Fruit fly (Drosophila melanogaster): ENCODE data around the gene Dph5.

Gene Dph5

dm6 chr3R:22618280-22618679 is 35.3 kb upstream of the Dph5 start, which contains the start of gene mRpL45:
mRpL45 (plus strand) TSS chr3R:22618492.
- TF ChIP-seq Hnf4 (GFP tag; optimal IDR thresholded peaks at IDR 0.05) = no peak
- TF ChIP-seq rgr (GFP tag; optimal IDR thresholded peaks at IDR 0.05) = no peak
- no peak for TF ChIP-seq Myc (optimal IDR thresholded peaks at IDR 0.05)
- no peak for TF ChIP-seq Sp1 (GFP tag; optimal IDR thresholded peaks at IDR 0.05)
- TF ChIP-seq OdsH (GFP tag; optimal IDR thresholded peaks at IDR 0.05) = no peak
- TF ChIP-seq Jra (GFP tag; optimal IDR thresholded peaks at IDR 0.05) = no peak
- TF ChIP-seq foxo (GFP tag; optimal IDR thresholded peaks at IDR 0.05) = no peak
- TF ChIP-seq dsf (GFP tag; optimal IDR thresholded peaks at IDR 0.05; ENCODE audit: borderline replicate concordance) = no peak
- TF ChIP-seq dmrt93B (GFP tag; optimal IDR thresholded peaks at IDR 0.05) = no peak
- TF ChIP-seq CrebA (GFP tag; optimal IDR thresholded peaks at IDR 0.05; ENCODE audit: borderline replicate concordance) = no peak
- TF ChIP-seq dl (GFP tag; optimal IDR thresholded peaks at IDR 0.05; ENCODE audit: insufficient read depth in 1 of 2, partially characterized antibody in 2 of 2) = no peak
- TF ChIP-seq sv (GFP tag; optimal IDR thresholded peaks at IDR 0.05) = no peak
- no peak for TF ChIP-seq N (GFP tag; optimal IDR thresholded peaks at IDR 0.05)
- no peak for TF ChIP-seq CG9705 (GFP tag; optimal IDR thresholded peaks at IDR 0.05)

DNA sequence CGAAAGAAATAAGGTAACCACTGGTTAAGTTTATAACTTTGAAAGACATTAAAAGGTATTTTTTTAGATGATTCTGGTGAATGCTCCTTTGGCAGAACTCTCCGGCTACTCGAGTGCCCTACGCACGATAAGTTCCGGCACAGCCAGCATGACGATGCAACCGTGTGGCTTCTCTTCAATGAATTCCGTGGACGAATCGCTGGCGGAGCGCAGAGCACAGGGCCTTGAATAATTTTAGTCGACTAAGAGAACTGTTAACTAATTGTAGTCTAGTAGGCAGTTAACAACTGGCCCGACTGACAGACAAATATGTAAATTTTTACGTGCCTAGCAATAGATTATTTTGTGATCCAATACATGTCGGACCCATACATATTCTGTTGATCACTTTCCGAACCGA is 33.2 kb upstream of the Dph5 start, which contains the start of gene CG31161:
CG31161 (plus strand) TSS at position 301 of the 400 bp plus-strand sequence.
- TF ChIP-seq OdsH (GFP tag; optimal IDR thresholded peaks at IDR 0.05) = no peak
- no peak for TF ChIP-seq rgr (GFP tag; optimal IDR thresholded peaks at IDR 0.05)
- TF ChIP-seq tai (GFP tag; optimal IDR thresholded peaks at IDR 0.05) = no peak
- no peak for TF ChIP-seq N (GFP tag; optimal IDR thresholded peaks at IDR 0.05)
- no peak for TF ChIP-seq CrebA (GFP tag; optimal IDR thresholded peaks at IDR 0.05; ENCODE audit: borderline replicate concordance)
- TF ChIP-seq CG32264 (GFP tag; optimal IDR thresholded peaks at IDR 0.05) = no peak
- no peak for TF ChIP-seq foxo (GFP tag; optimal IDR thresholded peaks at IDR 0.05)
- TF ChIP-seq pan (optimal IDR thresholded peaks at IDR 0.05) = no peak
- TF ChIP-seq Hr83 (GFP tag; optimal IDR thresholded peaks at IDR 0.05; ENCODE audit: poor library complexity, severe bottlenecking) = no peak
- no peak for TF ChIP-seq Hnf4 (GFP tag; optimal IDR thresholded peaks at IDR 0.05)
- TF ChIP-seq sage (GFP tag; optimal IDR thresholded peaks at IDR 0.05) = no peak
- TF ChIP-seq HLH106 (tag; optimal IDR thresholded peaks at IDR 0.05) = no peak
- no peak for TF ChIP-seq GATAd (GFP tag; optimal IDR thresholded peaks at IDR 0.05)
- no peak for TF ChIP-seq Myc (optimal IDR thresholded peaks at IDR 0.05)
- no peak for TF ChIP-seq dl (GFP tag; optimal IDR thresholded peaks at IDR 0.05; ENCODE audit: insufficient read depth in 1 of 2, partially characterized antibody in 2 of 2)
- TF ChIP-seq lola (GFP tag; optimal IDR thresholded peaks at IDR 0.05) = no peak

- TF ChIP-seq GATAd (GFP tag; optimal IDR thresholded peaks at IDR 0.05) (no peak), HLH106 (tag; optimal IDR thresholded peaks at IDR 0.05) (no peak), usp (GFP tag; optimal IDR thresholded peaks at IDR 0.05) (no peak), woc (GFP tag; optimal IDR thresholded peaks at IDR 0.05) (no peak), rgr (GFP tag; optimal IDR thresholded peaks at IDR 0.05) (no peak), Hr78 (GFP tag; optimal IDR thresholded peaks at IDR 0.05) (no peak), N (GFP tag; optimal IDR thresholded peaks at IDR 0.05) (no peak), pan (optimal IDR thresholded peaks at IDR 0.05) (no peak), lola (GFP tag; optimal IDR thresholded peaks at IDR 0.05) (no peak), Dif (GFP tag; optimal IDR thresholded peaks at IDR 0.05; ENCODE audit: partially characterized antibody) (no peak), Abd-B (GFP tag; optimal IDR thresholded peaks at IDR 0.05) (no peak), Vsx2 (GFP tag; optimal IDR thresholded peaks at IDR 0.05; ENCODE audit: partially characterized antibody) (no peak), CG32264 (GFP tag; optimal IDR thresholded peaks at IDR 0.05) (no peak), Sp1 (GFP tag; optimal IDR thresholded peaks at IDR 0.05) (no peak), dmrt93B (GFP tag; optimal IDR thresholded peaks at IDR 0.05) (no peak), fru (GFP tag; optimal IDR thresholded peaks at IDR 0.05) (no peak), jim (GFP tag; optimal IDR thresholded peaks at IDR 0.05) (no peak), dl (GFP tag; optimal IDR thresholded peaks at IDR 0.05; ENCODE audit: insufficient read depth in 1 of 2, partially characterized antibody in 2 of 2) (no peak), Myc (optimal IDR thresholded peaks at IDR 0.05) (no peak), Jra (GFP tag; optimal IDR thresholded peaks at IDR 0.05) (no peak)
Observed at dm6 chr3R:22613448-22613847, 30.4 kb upstream of the Dph5 start, which contains the start of the genes CG31156 and mRRF2. CG31156 (minus strand) TSS chr3R:22613656. mRRF2 (plus strand) TSS chr3R:22613686.

DNA sequence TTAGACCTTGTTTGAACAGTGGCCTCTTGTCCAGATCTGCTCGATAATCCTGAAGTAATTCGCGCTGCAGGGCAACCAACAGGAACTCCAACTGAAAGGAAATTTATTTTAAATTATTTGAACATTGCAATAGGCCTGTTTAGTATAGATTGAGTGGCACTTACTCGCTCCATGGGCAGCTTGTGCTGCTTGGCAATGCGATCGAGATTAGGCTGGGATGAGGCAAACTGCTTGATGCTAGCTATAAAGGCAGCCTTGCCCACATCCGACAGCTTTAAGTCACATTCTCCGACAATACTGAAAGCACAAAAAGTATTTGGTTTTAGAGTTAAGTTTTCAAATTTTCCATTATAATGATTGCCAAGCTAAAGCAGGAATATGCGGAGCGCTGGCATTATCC is 26.2 kb upstream of the Dph5 start, which contains the start of gene CG13843:
CG13843 (plus strand) TSS at position 301 of the 400 bp plus-strand sequence.
- TF ChIP-seq ey (GFP tag; optimal IDR thresholded peaks at IDR 0.05) = no peak
- no peak for TF ChIP-seq dsf (GFP tag; optimal IDR thresholded peaks at IDR 0.05; ENCODE audit: borderline replicate concordance)
- no peak for TF ChIP-seq Hnf4 (GFP tag; optimal IDR thresholded peaks at IDR 0.05)
- no peak for TF ChIP-seq Rel (GFP tag; optimal IDR thresholded peaks at IDR 0.05)
- TF ChIP-seq Rel (tag; optimal IDR thresholded peaks at IDR 0.05) = no peak
- TF ChIP-seq CrebA (GFP tag; optimal IDR thresholded peaks at IDR 0.05; ENCODE audit: borderline replicate concordance) = no peak
- no peak for TF ChIP-seq lola (GFP tag; optimal IDR thresholded peaks at IDR 0.05)
- no peak for TF ChIP-seq dl (GFP tag; optimal IDR thresholded peaks at IDR 0.05; ENCODE audit: insufficient read depth in 1 of 2, partially characterized antibody in 2 of 2)
- TF ChIP-seq Sp1 (GFP tag; optimal IDR thresholded peaks at IDR 0.05) = no peak
- no peak for TF ChIP-seq HLH106 (tag; optimal IDR thresholded peaks at IDR 0.05)
- no peak for TF ChIP-seq sv (GFP tag; optimal IDR thresholded peaks at IDR 0.05)
- TF ChIP-seq woc (GFP tag; optimal IDR thresholded peaks at IDR 0.05) = no peak
- TF ChIP-seq brk (GFP tag; optimal IDR thresholded peaks at IDR 0.05) = no peak
- TF ChIP-seq rgr (GFP tag; optimal IDR thresholded peaks at IDR 0.05) = no peak
- no peak for TF ChIP-seq tai (GFP tag; optimal IDR thresholded peaks at IDR 0.05)
- no peak for TF ChIP-seq Jra (GFP tag; optimal IDR thresholded peaks at IDR 0.05)
- TF ChIP-seq fru (GFP tag; optimal IDR thresholded peaks at IDR 0.05) = no peak
- no peak for TF ChIP-seq OdsH (GFP tag; optimal IDR thresholded peaks at IDR 0.05)
